Worm (Caenorhabditis elegans): ENCODE data around the gene bca-2.

Gene bca-2

ce11 chrIV:17100148-17100547 lies at the start of gene bca-2:
TSS of gene bca-2 (minus strand) at chrIV:17100248.
- TF ChIP-seq cog-1 (tag; optimal IDR thresholded peaks at IDR 0.05) = no peak
- TF ChIP-seq ztf-29 (GFP tag; IDR thresholded peaks at IDR 0.05) = no peak
- TF ChIP-seq tab-1 (GFP tag; IDR thresholded peaks at IDR 0.05) = no peak
- TF ChIP-seq flt-1 (GFP tag; IDR thresholded peaks at IDR 0.05) = no peak
- no peak for TF ChIP-seq klf-2 (GFP tag; conservative IDR thresholded peaks at IDR 0.05)
- no peak for TF ChIP-seq ztf-23 (GFP tag; IDR thresholded peaks at IDR 0.05)
- TF ChIP-seq T22C8.4 (GFP tag; IDR thresholded peaks at IDR 0.05) = no peak
- no peak for TF ChIP-seq med-1 (GFP tag; optimal IDR thresholded peaks at IDR 0.05; ENCODE audit: insufficient read depth)
- no peak for TF ChIP-seq ref-1 (GFP tag; conservative IDR thresholded peaks at IDR 0.05)

ce11 chrIV:17131035-17131595 lies 31.1 kb upstream of the bca-2 start, which contains the start of the genes Y116A8C.37 and Y116A8C.38:
TSS of gene Y116A8C.37 (minus strand) at chrIV:17131135.
TSS of gene Y116A8C.38 (plus strand) at chrIV:17131545.
- no peak for TF ChIP-seq flt-1 (GFP tag; IDR thresholded peaks at IDR 0.05)
- TF ChIP-seq ref-1 (GFP tag; conservative IDR thresholded peaks at IDR 0.05) = no peak
- no peak for TF ChIP-seq klf-2 (GFP tag; conservative IDR thresholded peaks at IDR 0.05)
- TF ChIP-seq T22C8.4 (GFP tag; IDR thresholded peaks at IDR 0.05) = no peak
- no peak for TF ChIP-seq cog-1 (tag; optimal IDR thresholded peaks at IDR 0.05)
- no peak for TF ChIP-seq ztf-23 (GFP tag; IDR thresholded peaks at IDR 0.05)
- no peak for TF ChIP-seq tab-1 (GFP tag; IDR thresholded peaks at IDR 0.05)
- TF ChIP-seq med-1 (GFP tag; optimal IDR thresholded peaks at IDR 0.05; ENCODE audit: insufficient read depth) = no peak
- no peak for TF ChIP-seq ztf-29 (GFP tag; IDR thresholded peaks at IDR 0.05)

- TF ChIP-seq klf-2 (GFP tag; conservative IDR thresholded peaks at IDR 0.05) = no peak
- no peak for TF ChIP-seq tab-1 (GFP tag; IDR thresholded peaks at IDR 0.05)
- TF ChIP-seq cog-1 (tag; optimal IDR thresholded peaks at IDR 0.05) = no peak
- no peak for TF ChIP-seq med-1 (GFP tag; optimal IDR thresholded peaks at IDR 0.05; ENCODE audit: insufficient read depth)
- no peak for TF ChIP-seq ztf-23 (GFP tag; IDR thresholded peaks at IDR 0.05)
- no peak for TF ChIP-seq ref-1 (GFP tag; conservative IDR thresholded peaks at IDR 0.05)
- TF ChIP-seq flt-1 (GFP tag; IDR thresholded peaks at IDR 0.05) = no peak
These were observed 26.5 kb upstream of the bca-2 start for ce11 chrIV:17126512-17126911.

- TF ChIP-seq ref-1 (GFP tag; conservative IDR thresholded peaks at IDR 0.05) (no peak), ztf-23 (GFP tag; IDR thresholded peaks at IDR 0.05) (no peak), flt-1 (GFP tag; IDR thresholded peaks at IDR 0.05) (no peak), klf-2 (GFP tag; conservative IDR thresholded peaks at IDR 0.05) (no peak), tab-1 (GFP tag; IDR thresholded peaks at IDR 0.05) (no peak), cog-1 (tag; optimal IDR thresholded peaks at IDR 0.05) (no peak), T22C8.4 (GFP tag; IDR thresholded peaks at IDR 0.05) (no peak), med-1 (GFP tag; optimal IDR thresholded peaks at IDR 0.05; ENCODE audit: insufficient read depth) (no peak), ztf-29 (GFP tag; IDR thresholded peaks at IDR 0.05) (no peak)
These were observed 25.9 kb upstream of the bca-2 start for ce11 chrIV:17125967-17126366.

- TF ChIP-seq T22C8.4 (GFP tag; IDR thresholded peaks at IDR 0.05) = no peak
- TF ChIP-seq tab-1 (GFP tag; IDR thresholded peaks at IDR 0.05) = no peak
These were observed 21.2 kb upstream of the bca-2 start for ce11 chrIV:17121058-17121773.

ce11 chrIV:17118987-17119732 lies 19.1 kb upstream of the bca-2 start, which contains the start of gene itsn-1:
TSS of gene itsn-1 (plus strand) at chrIV:17119682.
- peak; percentile 47; the same call in 1 of the 2 replicates for TF ChIP-seq T22C8.4 (GFP tag; IDR thresholded peaks at IDR 0.05)
- TF ChIP-seq tab-1 (GFP tag; IDR thresholded peaks at IDR 0.05) = no peak

- TF ChIP-seq flt-1 (GFP tag; IDR thresholded peaks at IDR 0.05) (peak; percentile 25; the same call in 1 of the 2 replicates), ztf-29 (GFP tag; IDR thresholded peaks at IDR 0.05) (no peak)
These were observed 18.5 kb upstream of the bca-2 start, which contains the start of gene uaf-2 for ce11 chrIV:17118585-17118984. TSS of gene uaf-2 (minus strand) at chrIV:17118767.

- no peak for TF ChIP-seq med-1 (GFP tag; optimal IDR thresholded peaks at IDR 0.05; ENCODE audit: insufficient read depth)
- TF ChIP-seq cog-1 (tag; optimal IDR thresholded peaks at IDR 0.05) = no peak
- no peak for TF ChIP-seq ztf-23 (GFP tag; IDR thresholded peaks at IDR 0.05)
- no peak for TF ChIP-seq ztf-29 (GFP tag; IDR thresholded peaks at IDR 0.05)
- TF ChIP-seq ref-1 (GFP tag; conservative IDR thresholded peaks at IDR 0.05) = no peak
- no peak for TF ChIP-seq T22C8.4 (GFP tag; IDR thresholded peaks at IDR 0.05)
- TF ChIP-seq flt-1 (GFP tag; IDR thresholded peaks at IDR 0.05) = no peak
- no peak for TF ChIP-seq klf-2 (GFP tag; conservative IDR thresholded peaks at IDR 0.05)
- TF ChIP-seq tab-1 (GFP tag; IDR thresholded peaks at IDR 0.05) = 0 out of 2 replicates have a peak, but pooled peaks have one; percentile 51
These were observed 16.8 kb upstream of the bca-2 start for ce11 chrIV:17116821-17117220.

- TF ChIP-seq klf-2 (GFP tag; conservative IDR thresholded peaks at IDR 0.05) (no peak), T22C8.4 (GFP tag; IDR thresholded peaks at IDR 0.05) (no peak), tab-1 (GFP tag; IDR thresholded peaks at IDR 0.05) (no peak), cog-1 (tag; optimal IDR thresholded peaks at IDR 0.05) (no peak), ztf-29 (GFP tag; IDR thresholded peaks at IDR 0.05) (no peak), ref-1 (GFP tag; conservative IDR thresholded peaks at IDR 0.05) (no peak), flt-1 (GFP tag; IDR thresholded peaks at IDR 0.05) (no peak), med-1 (GFP tag; optimal IDR thresholded peaks at IDR 0.05; ENCODE audit: insufficient read depth) (no peak), ztf-23 (GFP tag; IDR thresholded peaks at IDR 0.05) (no peak)
These were observed 16.3 kb upstream of the bca-2 start, which contains the start of gene cyn-13 for ce11 chrIV:17116345-17116744. TSS of gene cyn-13 (minus strand) at chrIV:17116657.
